Worm (Caenorhabditis elegans): ENCODE data around the gene meg-3.

Gene meg-3

ce11 chrX:1997934-1998333 is 8.5 kb upstream of the meg-3 start, which contains the start of gene Y40A1A.3:
Gene Y40A1A.3 (minus strand): TSS chrX:1998034.
- TF ChIP-seq peb-1 (tag; optimal IDR thresholded peaks at IDR 0.05) (no peak), sma-3 (GFP tag; optimal IDR thresholded peaks at IDR 0.05) (no peak), C34F6.9 (tag; optimal IDR thresholded peaks at IDR 0.05) (no peak), elt-3 (tag; optimal IDR thresholded peaks at IDR 0.05) (no peak), nhr-237 (tag; optimal IDR thresholded peaks at IDR 0.05) (no peak), nhr-12 (tag; optimal IDR thresholded peaks at IDR 0.05) (no peak), unc-55 (GFP tag; optimal IDR thresholded peaks at IDR 0.05) (no peak), mbf-1 (tag; optimal IDR thresholded peaks at IDR 0.05) (no peak)

DNA sequence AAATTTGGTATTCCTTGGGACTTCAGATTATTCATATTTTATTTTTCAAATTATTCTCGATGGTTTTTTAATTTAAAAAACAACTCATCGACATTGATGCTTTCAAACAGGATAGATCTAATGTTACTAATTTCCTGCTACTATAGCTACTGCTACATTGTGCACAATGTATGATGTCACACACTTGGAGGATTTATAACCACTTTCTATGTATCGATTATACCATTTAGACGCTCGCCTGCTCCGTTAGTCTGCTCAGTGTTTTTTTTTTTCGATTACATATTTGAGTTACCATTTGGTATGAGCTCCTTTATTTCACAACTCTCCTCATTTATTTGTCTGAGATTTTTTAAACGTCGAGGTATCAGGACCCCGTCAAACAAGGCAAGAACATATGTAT is 1.0 kb upstream of the meg-3 start, which contains the start of gene Y40A1A.2:
Y40A1A.2 (plus strand) TSS at position 301 of the 400 bp plus-strand sequence.
- TF ChIP-seq fos-1 (tag; optimal IDR thresholded peaks at IDR 0.05) (no peak), mab-5 (tag; optimal IDR thresholded peaks at IDR 0.05) (no peak), zag-1 (tag; optimal IDR thresholded peaks at IDR 0.05) (no peak), unc-39 (tag; optimal IDR thresholded peaks at IDR 0.05) (no peak), nhr-23 (tag; optimal IDR thresholded peaks at IDR 0.05) (no peak), sma-9 (GFP tag; optimal IDR thresholded peaks at IDR 0.05) (no peak), sma-9 (tag; optimal IDR thresholded peaks at IDR 0.05) (no peak), ztf-1 (GFP tag; conservative IDR thresholded peaks at IDR 0.05) (no peak), nhr-6 (tag; optimal IDR thresholded peaks at IDR 0.05) (no peak), sem-4 (tag; optimal IDR thresholded peaks at IDR 0.05) (no peak), egl-27 (tag; optimal IDR thresholded peaks at IDR 0.05) (no peak), nhr-129 (tag; optimal IDR thresholded peaks at IDR 0.05) (no peak), crh-2 (tag; optimal IDR thresholded peaks at IDR 0.05) (no peak), lin-11 (tag; optimal IDR thresholded peaks at IDR 0.05) (no peak), lin-13 (GFP tag; optimal IDR thresholded peaks at IDR 0.05) (no peak), elt-3 (tag; optimal IDR thresholded peaks at IDR 0.05) (no peak), Y55F3AM.14 (GFP tag; optimal IDR thresholded peaks at IDR 0.05) (no peak), mbf-1 (tag; optimal IDR thresholded peaks at IDR 0.05) (no peak), nhr-21 (tag; optimal IDR thresholded peaks at IDR 0.05) (no peak)

DNA sequence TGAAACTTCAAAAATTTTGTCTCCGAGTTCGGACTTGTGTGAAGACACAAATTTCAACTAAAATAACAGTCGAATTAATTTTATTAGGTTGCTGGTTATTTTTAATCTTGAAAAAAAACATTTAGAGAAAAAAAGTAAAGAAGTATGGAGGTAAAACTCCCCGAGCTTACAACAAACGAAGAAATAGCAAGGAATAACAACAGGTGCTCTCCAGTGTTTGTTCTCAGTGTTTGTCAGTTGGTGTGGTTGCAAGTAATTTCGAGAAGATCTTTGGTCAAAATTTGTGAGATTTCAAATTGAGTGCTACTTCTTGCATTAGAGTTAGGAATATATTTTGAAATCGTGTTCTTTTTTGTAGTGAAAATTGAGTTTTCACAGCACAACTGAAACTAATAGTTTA is 4.6 kb downstream of the meg-3 start:
- TF ChIP-seq dmd-4 (tag; optimal IDR thresholded peaks at IDR 0.05) (no peak), ceh-16 (tag; optimal IDR thresholded peaks at IDR 0.05) (no peak), nhr-23 (tag; optimal IDR thresholded peaks at IDR 0.05) (no peak), ztf-11 (tag; optimal IDR thresholded peaks at IDR 0.05) (no peak), alr-1 (tag; optimal IDR thresholded peaks at IDR 0.05) (no peak), nhr-21 (tag; optimal IDR thresholded peaks at IDR 0.05) (no peak), zag-1 (tag; optimal IDR thresholded peaks at IDR 0.05) (no peak), gmeb-1 (tag; optimal IDR thresholded peaks at IDR 0.05) (no peak), lin-39 (tag; optimal IDR thresholded peaks at IDR 0.05) (no peak), unc-62 (GFP tag; optimal IDR thresholded peaks at IDR 0.05) (no peak), lsy-2 (tag; optimal IDR thresholded peaks at IDR 0.05) (no peak), mdl-1 (tag; optimal IDR thresholded peaks at IDR 0.05) (no peak), nhr-129 (tag; optimal IDR thresholded peaks at IDR 0.05) (no peak), skn-1 (tag; optimal IDR thresholded peaks at IDR 0.05) (no peak), ztf-4 (tag; optimal IDR thresholded peaks at IDR 0.05) (no peak)

- TF ChIP-seq C34F6.9 (tag; optimal IDR thresholded peaks at IDR 0.05) (no peak), dmd-4 (tag; optimal IDR thresholded peaks at IDR 0.05) (no peak), nhr-129 (tag; optimal IDR thresholded peaks at IDR 0.05) (no peak), aly-2 (tag; optimal IDR thresholded peaks at IDR 0.05) (no peak), nhr-77 (tag; optimal IDR thresholded peaks at IDR 0.05) (no peak), F13H6.1 (tag; optimal IDR thresholded peaks at IDR 0.05) (no peak), ZK546.5 (tag; optimal IDR thresholded peaks at IDR 0.05) (no peak), lsy-2 (tag; optimal IDR thresholded peaks at IDR 0.05) (no peak), nhr-23 (tag; optimal IDR thresholded peaks at IDR 0.05) (no peak), elt-1 (tag; optimal IDR thresholded peaks at IDR 0.05) (no peak), crh-2 (tag; optimal IDR thresholded peaks at IDR 0.05) (no peak), blmp-1 (tag; optimal IDR thresholded peaks at IDR 0.05; ENCODE audit: insufficient read depth) (no peak), unc-62 (GFP tag; optimal IDR thresholded peaks at IDR 0.05) (no peak)
These were observed 7.8 kb downstream of the meg-3 start for ce11 chrX:1981654-1982053.

Data from whole organism, L2 larva.